Worm (Caenorhabditis elegans): ENCODE measurements around the gene nhr-176.

DNA sequence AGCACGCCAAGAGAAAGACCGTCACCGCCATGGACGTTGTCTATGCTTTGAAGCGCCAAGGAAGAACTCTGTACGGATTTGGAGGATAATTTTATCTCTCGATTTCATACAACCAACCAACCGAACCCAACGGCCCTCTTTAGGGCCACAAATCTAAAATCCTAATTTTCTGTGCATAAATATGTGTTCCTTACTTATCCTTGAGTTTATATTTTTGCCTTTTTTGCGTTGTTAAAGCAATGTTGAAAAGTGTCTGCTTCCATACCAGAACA is 28.4 kb upstream of the nhr-176 start:
- TF ChIP-seq zag-1 (tag; optimal IDR thresholded peaks at IDR 0.05) (no peak), peb-1 (tag; optimal IDR thresholded peaks at IDR 0.05) (no peak), ceh-16 (tag; optimal IDR thresholded peaks at IDR 0.05) (no peak), egl-27 (tag; optimal IDR thresholded peaks at IDR 0.05) (no peak), mdl-1 (tag; optimal IDR thresholded peaks at IDR 0.05) (no peak)
